Fruit fly (Drosophila melanogaster) whole organism, adult: Measurements from ENCODE around the gene CG34303.

Source experiments
- CG12768 ChIP-seq: fragments of 200-800 bp; sonication (Bioruptor generic); optimal IDR thresholded peaks from 2 replicates; lab custom pipeline; 2017; ENCODE audit warnings: missing biosample characterization, missing genetic modification characterization, mild to moderate bottlenecking, moderate library complexity, missing genetic modification reagents
- CG14711 ChIP-seq: fragments of 200-800 bp; sonication (Bioruptor generic); optimal IDR thresholded peaks from 2 replicates; lab custom pipeline; 2018; ENCODE audit warnings: missing biosample characterization, mild to moderate bottlenecking, missing genetic modification characterization, moderate library complexity
- CG33017 ChIP-seq: fragments of 200-800 bp; sonication (Bioruptor generic); optimal IDR thresholded peaks from 2 replicates; lab custom pipeline; 2018; ENCODE audit warnings: missing biosample characterization, mild to moderate bottlenecking, missing genetic modification characterization, moderate library complexity
- CG7045 ChIP-seq: fragments of 200-800 bp; sonication (Bioruptor generic); optimal IDR thresholded peaks from 2 replicates; lab custom pipeline; 2017; ENCODE audit warnings: missing biosample characterization, mild to moderate bottlenecking, missing genetic modification characterization
- CG7101 ChIP-seq: fragments of 200-800 bp; sonication (Bioruptor generic); optimal IDR thresholded peaks from 2 replicates; lab custom pipeline; 2018; ENCODE audit warnings: missing biosample characterization, mild to moderate bottlenecking, missing genetic modification characterization, moderate library complexity
- Crg-1 ChIP-seq: fragments of 200-800 bp; sonication (Bioruptor generic); optimal IDR thresholded peaks from 2 replicates; lab custom pipeline; 2016; ENCODE audit warnings: missing biosample characterization, missing genetic modification characterization
- Hr96 ChIP-seq: fragments of 200-800 bp; sonication (Bioruptor generic); optimal IDR thresholded peaks from 2 replicates; lab custom pipeline; 2016; ENCODE audit warnings: missing biosample characterization, missing genetic modification characterization
- Mnt ChIP-seq: fragments of 200-800 bp; sonication (Bioruptor generic); optimal IDR thresholded peaks from 2 replicates; lab custom pipeline; 2016; ENCODE audit warnings: missing biosample characterization, mild to moderate bottlenecking, missing genetic modification characterization
- cic ChIP-seq: fragments of 200-800 bp; sonication (Bioruptor generic); optimal IDR thresholded peaks from 2 replicates; lab custom pipeline; 2017; ENCODE audit warnings: missing biosample characterization, mild to moderate bottlenecking, missing genetic modification characterization, moderate library complexity
- kay ChIP-seq: fragments of 200-800 bp; sonication (Bioruptor generic); peaks from one replicate; lab custom pipeline; 2016; ENCODE audit warnings: missing biosample characterization, missing genetic modification characterization, borderline replicate concordance
- ovo ChIP-seq: fragments of 200-800 bp; sonication (Bioruptor generic); optimal IDR thresholded peaks from 2 replicates; lab custom pipeline; 2016; ENCODE audit warnings: missing biosample characterization, missing genetic modification characterization
- pad ChIP-seq: fragments of 200-800 bp; sonication (Bioruptor generic); optimal IDR thresholded peaks from 3 replicates; lab custom pipeline; 2017; ENCODE audit warnings: missing biosample characterization, missing genetic modification characterization, mild to moderate bottlenecking, moderate library complexity, missing genetic modification reagents
- toe ChIP-seq: fragments of 200-800 bp; sonication (Bioruptor generic); optimal IDR thresholded peaks from 2 replicates; lab custom pipeline; 2016; ENCODE audit warnings: missing biosample characterization, missing genetic modification characterization

Gene CG34303

DNA sequence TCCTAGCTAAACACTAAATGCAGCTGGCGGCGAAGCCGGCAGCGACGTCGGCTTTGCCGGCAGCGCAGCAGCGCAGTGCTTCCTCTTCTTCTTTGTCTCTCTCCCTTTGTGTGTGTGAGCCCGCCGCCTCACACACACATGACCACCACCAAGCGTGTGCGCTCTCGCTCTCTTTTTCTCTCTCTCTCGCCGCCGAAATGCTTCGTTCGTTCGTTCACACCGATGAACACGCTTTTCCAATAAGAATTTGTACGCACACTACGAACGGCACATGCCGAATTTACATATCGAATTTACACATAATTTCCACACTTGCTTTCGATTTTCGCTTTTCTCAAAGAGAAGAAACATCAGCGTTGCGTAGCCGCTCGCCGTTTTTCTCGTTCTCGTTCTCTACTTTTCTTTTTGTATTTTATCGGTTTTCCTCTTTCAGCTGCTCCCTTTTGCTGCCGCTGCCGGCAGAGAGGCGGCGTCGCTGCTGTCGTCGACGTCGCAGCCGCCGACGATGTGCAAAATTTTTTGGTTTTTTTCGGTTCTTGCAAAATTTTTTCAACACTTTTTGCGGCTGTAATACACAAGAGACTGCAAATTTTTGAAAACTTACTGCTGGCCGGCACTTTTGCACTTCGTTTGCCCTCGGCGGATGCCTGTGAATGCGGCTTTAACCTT is 42.3 kb downstream of the CG34303 start:
- TF ChIP-seq cic (GFP tag; lab: Kevin White, UChicago) (peak; percentile 46), kay (no peak), CG14711 (tag; lab: Kevin White, UChicago) (no peak), ovo (no peak), CG7045 (GFP tag; lab: Kevin White, UChicago) (no peak)

DNA sequence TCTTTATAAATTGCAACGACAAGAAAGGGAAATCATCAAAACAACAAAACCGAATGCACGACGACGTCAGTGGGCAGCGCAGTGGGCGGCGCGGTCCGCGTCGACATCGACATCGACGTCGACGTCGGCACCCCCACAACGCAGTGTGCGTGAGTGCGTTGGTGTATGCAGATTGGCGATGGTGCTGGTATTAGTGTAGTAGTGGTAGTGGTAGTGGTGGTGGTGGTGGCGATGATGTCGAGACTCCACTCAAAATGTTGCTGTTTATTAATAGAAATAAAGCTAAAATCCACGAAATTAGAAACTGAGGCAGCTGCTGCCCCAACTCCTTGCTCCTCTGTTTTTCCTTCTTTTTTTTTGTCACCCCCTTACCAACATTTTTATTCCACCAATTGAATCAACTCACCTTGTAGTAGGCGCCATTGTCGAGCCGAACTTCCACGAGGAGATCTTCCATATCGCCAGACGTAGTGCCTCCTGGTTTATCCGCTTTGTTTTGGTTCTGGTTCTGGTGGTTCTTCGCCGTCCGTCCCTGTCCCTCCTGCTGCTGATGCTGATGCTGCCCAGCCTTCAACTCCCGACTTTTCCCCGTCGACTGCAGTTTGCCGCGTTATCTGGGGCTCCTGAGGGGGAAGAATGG is 43.3 kb downstream of the CG34303 start:
- TF ChIP-seq Mnt (no peak), CG7101 (tag; lab: Kevin White, UChicago) (no peak), Crg-1 (no peak), CG12768 (GFP tag; lab: Kevin White, UChicago) (no peak), Hr96 (GFP tag; lab: Kevin White, UChicago) (no peak), toe (no peak), CG7045 (GFP tag; lab: Kevin White, UChicago) (no peak), CG33017 (tag; lab: Kevin White, UChicago) (no peak), cic (GFP tag; lab: Kevin White, UChicago) (no peak), pad (GFP tag; lab: Kevin White, UChicago) (no peak), CG14711 (tag; lab: Kevin White, UChicago) (no peak)

DNA sequence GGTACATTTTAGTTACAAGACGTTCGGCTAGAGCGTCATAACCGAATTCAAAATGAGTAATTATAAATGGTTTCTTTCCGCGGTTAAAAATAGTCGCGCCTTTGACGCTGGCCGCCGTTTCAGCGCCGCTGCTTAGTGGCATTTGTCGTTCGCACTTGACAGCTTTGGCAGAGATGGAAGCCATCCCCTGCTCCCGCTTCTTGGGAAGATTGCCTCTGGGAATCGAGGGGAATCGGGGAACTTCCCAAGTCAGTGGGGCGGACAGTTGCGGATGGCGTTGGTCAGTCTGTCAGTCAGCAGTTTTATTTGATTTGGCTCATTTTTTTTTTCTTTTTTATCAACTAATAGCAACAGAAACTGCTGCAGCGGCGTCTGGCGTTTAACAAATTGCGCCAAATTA is 44.9 kb downstream of the CG34303 start:
- TF ChIP-seq CG7045 (GFP tag; lab: Kevin White, UChicago), result no peak
- no peak for TF ChIP-seq ovo
